Fruit fly (Drosophila melanogaster): ENCODE measurements around the gene mRpL17.
A peak's percentile ranks its signal among the peaks of the same experiment; 100 is the strongest.

The mRpL17 gene

DNA sequence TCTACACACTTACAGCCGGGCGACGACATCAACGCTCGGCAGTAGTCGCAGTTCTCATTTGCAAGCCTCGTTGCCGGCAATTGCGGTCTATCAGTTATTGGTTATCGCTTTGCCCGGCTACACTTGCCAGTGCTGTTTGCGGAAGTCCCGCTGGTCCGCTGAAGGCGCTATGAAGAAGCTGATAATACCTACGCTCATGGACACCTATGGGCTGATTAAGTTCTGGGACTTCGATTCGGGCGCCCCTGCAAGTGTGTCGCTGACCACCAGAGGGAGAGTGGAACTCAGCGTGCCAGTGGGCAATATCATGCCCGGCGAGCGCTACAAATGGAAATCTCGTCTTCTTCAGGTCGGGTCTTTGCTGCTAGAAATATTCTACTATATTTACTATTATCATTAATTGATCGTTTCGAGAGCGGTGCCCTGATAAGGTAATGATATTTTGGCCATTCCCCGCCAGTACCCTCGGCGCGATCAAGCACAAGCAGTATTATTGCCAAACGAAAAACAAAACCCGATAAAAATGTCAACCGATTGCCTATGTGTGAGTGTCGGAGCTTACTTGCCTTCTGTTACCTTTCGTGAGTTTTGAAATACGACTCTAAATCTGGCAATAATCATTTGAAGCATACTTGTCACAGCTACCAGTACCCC lies 35.5 kb downstream of the mRpL17 start:
- TF ChIP-seq CG8301 (tag; optimal IDR thresholded peaks at IDR 0.05) (no peak), CG15710 (tag; optimal IDR thresholded peaks at IDR 0.05) (no peak), Pif1B (GFP tag; optimal IDR thresholded peaks at IDR 0.05) (no peak), CG14655 (GFP tag; optimal IDR thresholded peaks at IDR 0.05) (no peak)

dm6 chr3L:311607-312006 lies 47.0 kb downstream of the mRpL17 start:
- TF ChIP-seq CG8159 (tag; optimal IDR thresholded peaks at IDR 0.05) (no peak), Pif1A (GFP tag; optimal IDR thresholded peaks at IDR 0.05) (no peak), EcR (GFP tag; optimal IDR thresholded peaks at IDR 0.05) (peak; percentile 36), CG13204 (GFP tag; optimal IDR thresholded peaks at IDR 0.05) (no peak), CG9948 (tag; optimal IDR thresholded peaks at IDR 0.05) (no peak)

DNA sequence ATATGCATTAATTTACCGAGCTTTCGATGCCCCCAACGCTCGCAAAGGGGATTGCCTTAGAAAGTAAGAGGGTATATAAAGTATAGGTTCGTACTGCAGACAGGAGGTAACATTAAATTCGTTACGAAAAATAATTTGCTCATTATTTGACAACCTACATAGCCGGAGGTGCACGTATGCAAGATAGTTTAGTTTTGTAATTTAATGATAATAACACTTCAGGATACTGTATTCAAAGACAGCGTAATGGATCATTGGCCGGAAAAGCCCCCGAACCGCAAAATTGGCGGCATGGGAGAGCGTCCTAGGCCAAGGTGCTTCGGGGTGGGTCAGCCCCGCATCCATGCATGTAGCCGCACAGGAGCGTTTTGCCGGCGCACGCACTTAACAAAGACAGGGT lies 47.7 kb downstream of the mRpL17 start:
- TF ChIP-seq Pif1B (GFP tag; optimal IDR thresholded peaks at IDR 0.05) (no peak), CG8159 (tag; optimal IDR thresholded peaks at IDR 0.05) (no peak)

DNA sequence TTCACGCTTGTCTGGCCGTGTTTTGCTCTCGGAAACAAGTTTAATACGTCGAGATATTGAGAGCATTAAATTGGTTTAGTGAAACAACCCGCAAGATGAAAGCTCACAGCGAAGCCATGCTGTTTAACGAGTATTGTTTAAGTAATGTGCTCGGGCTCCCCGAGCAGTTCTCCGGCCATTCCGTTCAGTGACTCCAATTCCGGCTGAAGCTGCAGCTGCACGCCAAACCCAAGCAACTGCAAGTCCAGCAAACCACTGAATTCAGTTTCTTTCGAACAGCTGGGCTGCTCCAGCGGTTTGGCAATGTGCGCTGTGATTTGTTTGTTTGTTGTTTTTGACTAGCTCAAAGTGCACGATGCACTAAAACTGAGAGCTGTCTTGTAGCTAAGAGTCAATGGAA lies 50.6 kb downstream of the mRpL17 start:
- TF ChIP-seq CG8301 (tag; optimal IDR thresholded peaks at IDR 0.05) = no peak
- TF ChIP-seq CG32121 (GFP tag; IDR thresholded peaks at IDR 0.05) = no peak
- TF ChIP-seq CG12605 (GFP tag; IDR thresholded peaks at IDR 0.05) = no peak
- TF ChIP-seq EcR (GFP tag; optimal IDR thresholded peaks at IDR 0.05) = peak; percentile 85
- TF ChIP-seq CG15710 (tag; optimal IDR thresholded peaks at IDR 0.05) = no peak
